Worm (Caenorhabditis elegans) whole organism, late embryonic: ENCODE results near the gene klo-1.

Experiments used
- K02D7.2 ChIP-seq: sonication (generic microtip); optimal IDR thresholded peaks from 2 replicates; lab custom pipeline; 2017; ENCODE audit warnings: mild to moderate bottlenecking, missing genetic modification characterization, missing compliant biosample characterization
- ceh-14 ChIP-seq: sonication (generic microtip); optimal IDR thresholded peaks from 2 replicates; lab custom pipeline; 2016; ENCODE audit warnings: missing genotype, missing genetic modification characterization, missing compliant biosample characterization
- ceh-24 ChIP-seq: sonication (generic microtip); optimal IDR thresholded peaks from 2 replicates; lab custom pipeline; 2016; ENCODE audit warnings: mild to moderate bottlenecking, missing genetic modification characterization, missing compliant biosample characterization
- eyg-1 ChIP-seq: sonication (generic microtip); optimal IDR thresholded peaks from 2 replicates; lab custom pipeline; 2016; ENCODE audit warnings: missing genotype, missing genetic modification characterization, missing compliant biosample characterization
- pha-4 ChIP-seq: fragments of 150-350 bp; optimal IDR thresholded peaks from 2 replicates; lab custom pipeline; 2018; ENCODE audit warnings: missing biosample characterization, missing genetic modification reagents, missing genetic modification characterization
- syd-9 ChIP-seq: sonication (generic microtip); optimal IDR thresholded peaks from 2 replicates; lab custom pipeline; 2016; ENCODE audit warnings: mild to moderate bottlenecking, missing genetic modification characterization, moderate library complexity, missing compliant biosample characterization

DNA sequence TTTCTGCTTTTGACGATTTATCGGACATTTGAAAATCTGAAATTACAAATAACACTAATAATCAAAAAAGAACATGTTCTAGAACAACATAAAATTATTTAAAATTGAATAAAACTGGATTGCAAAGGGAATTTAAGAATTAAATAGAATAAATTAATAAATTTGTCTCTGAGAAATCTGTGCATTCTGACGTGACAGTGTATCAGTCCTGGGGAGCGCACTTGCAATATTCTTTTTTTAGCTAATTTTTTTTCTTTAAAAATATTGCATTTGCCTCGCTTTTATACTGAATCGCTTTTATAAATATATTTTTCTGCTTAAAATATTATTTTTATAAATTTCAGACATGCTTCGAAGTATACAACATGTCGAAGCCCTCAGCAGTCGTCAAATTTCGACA, 38.3 kb downstream of the klo-1 start, which contains the start of the genes mrpl-1, emc-6 and mrps-24:
- no peak for TF ChIP-seq syd-9 (tag; lab: Kevin White, UChicago)
- no peak for TF ChIP-seq ceh-14 (tag; lab: Kevin White, UChicago)
- TF ChIP-seq ceh-24 (tag; lab: Kevin White, UChicago), result no peak
- TF ChIP-seq eyg-1 (tag; lab: Kevin White, UChicago), result no peak
- no peak for TF ChIP-seq pha-4
- TF ChIP-seq K02D7.2 (tag; lab: Kevin White, UChicago), result no peak
